Worm (Caenorhabditis elegans): ENCODE measurements around the gene Y39B6A.13.
A peak's percentile ranks its signal among the peaks of the same experiment; 100 is the strongest.

The Y39B6A.13 gene

ce11 chrV:19127225-19127624 is 8.0 kb upstream of the Y39B6A.13 start, which contains the start of gene dyf-17:
Gene dyf-17 (plus strand): TSS chrV:19127525.
- no peak for TF ChIP-seq unc-30 (tag; optimal IDR thresholded peaks at IDR 0.05)
- no peak for TF ChIP-seq C34B4.2 (tag; optimal IDR thresholded peaks at IDR 0.05)
- TF ChIP-seq Y116A8C.19 (tag; optimal IDR thresholded peaks at IDR 0.05; ENCODE audit: borderline replicate concordance), result no peak
- no peak for TF ChIP-seq nhr-20 (tag; optimal IDR thresholded peaks at IDR 0.05)
- no peak for TF ChIP-seq hlh-4 (tag; optimal IDR thresholded peaks at IDR 0.05)
- no peak for TF ChIP-seq nhr-71 (tag; optimal IDR thresholded peaks at IDR 0.05)
- TF ChIP-seq ceh-63 (GFP tag; optimal IDR thresholded peaks at IDR 0.05), result no peak
- no peak for TF ChIP-seq pag-3 (tag; optimal IDR thresholded peaks at IDR 0.05; ENCODE audit: borderline replicate concordance, insufficient read depth)
- TF ChIP-seq mep-1 (tag; optimal IDR thresholded peaks at IDR 0.05), result no peak
- TF ChIP-seq zip-4 (GFP tag; optimal IDR thresholded peaks at IDR 0.05), result no peak
- TF ChIP-seq ztf-4 (tag; optimal IDR thresholded peaks at IDR 0.05), result no peak
- no peak for TF ChIP-seq snpc-4 (tag; optimal IDR thresholded peaks at IDR 0.05)
- TF ChIP-seq ceh-82 (tag; optimal IDR thresholded peaks at IDR 0.05), result no peak
- TF ChIP-seq efl-1 (optimal IDR thresholded peaks at IDR 0.05), result no peak
- no peak for TF ChIP-seq efl-1 (GFP tag; optimal IDR thresholded peaks at IDR 0.05 in 1 of 2)
- no peak for TF ChIP-seq pqm-1 (tag; optimal IDR thresholded peaks at IDR 0.05)
- no peak for TF ChIP-seq swsn-7 (tag; optimal IDR thresholded peaks at IDR 0.05)
- TF ChIP-seq C16A3.4 (tag; optimal IDR thresholded peaks at IDR 0.05), result no peak
- TF ChIP-seq ces-1 (GFP tag; optimal IDR thresholded peaks at IDR 0.05), result no peak
- no peak for TF ChIP-seq nhr-84 (tag; optimal IDR thresholded peaks at IDR 0.05)
- no peak for TF ChIP-seq F16B12.6 (tag; optimal IDR thresholded peaks at IDR 0.05)

- peak; percentile 66 for TF ChIP-seq irx-1 (tag; optimal IDR thresholded peaks at IDR 0.05)
- TF ChIP-seq grh-1 (GFP tag; IDR thresholded peaks at IDR 0.05), result peak; percentile 63
- TF ChIP-seq C04F5.9 (tag; optimal IDR thresholded peaks at IDR 0.05), result no peak
- TF ChIP-seq sptf-1 (tag; optimal IDR thresholded peaks at IDR 0.05), result no peak
- peak; percentile 92 for TF ChIP-seq nhr-19 (GFP tag; conservative IDR thresholded peaks at IDR 0.05)
- TF ChIP-seq aly-2 (tag; optimal IDR thresholded peaks at IDR 0.05), result no peak
- TF ChIP-seq egl-13 (tag; optimal IDR thresholded peaks at IDR 0.05), result peak; percentile 29
- TF ChIP-seq lir-3 (tag; optimal IDR thresholded peaks at IDR 0.05; ENCODE audit: poor library complexity), result no peak
- no peak for TF ChIP-seq lin-15B (tag; optimal IDR thresholded peaks at IDR 0.05)
- no peak for TF ChIP-seq zag-1 (tag; optimal IDR thresholded peaks at IDR 0.05)
- TF ChIP-seq nhr-90 (tag; optimal IDR thresholded peaks at IDR 0.05; ENCODE audit: poor library complexity), result peak; percentile 70
- TF ChIP-seq aha-1 (tag; optimal IDR thresholded peaks at IDR 0.05), result no peak
- peak; percentile 42 for TF ChIP-seq dsc-1 (tag; optimal IDR thresholded peaks at IDR 0.05)
- peak; percentile 32 to 44 (median 33) for TF ChIP-seq ceh-82 (tag; optimal IDR thresholded peaks at IDR 0.05)
- TF ChIP-seq pag-3 (tag; optimal IDR thresholded peaks at IDR 0.05; ENCODE audit: borderline replicate concordance, insufficient read depth), result no peak
- TF ChIP-seq zip-4 (GFP tag; optimal IDR thresholded peaks at IDR 0.05), result peak; percentile 60
- TF ChIP-seq unc-62 (GFP tag; optimal IDR thresholded peaks at IDR 0.05), result no peak
- TF ChIP-seq C34B4.2 (tag; optimal IDR thresholded peaks at IDR 0.05), result no peak
- no peak for TF ChIP-seq unc-130 (tag; optimal IDR thresholded peaks at IDR 0.05)
- TF ChIP-seq unc-86 (tag; optimal IDR thresholded peaks at IDR 0.05), result peak; percentile 54
- TF ChIP-seq xbp-1 (tag; optimal IDR thresholded peaks at IDR 0.05), result peak; percentile 26
- no peak for TF ChIP-seq skn-1 (tag; optimal IDR thresholded peaks at IDR 0.05)
- TF ChIP-seq nhr-76 (tag; optimal IDR thresholded peaks at IDR 0.05), result no peak
- peak in 1 of 2 experiments; percentile 53 for TF ChIP-seq mdl-1 (tag; optimal IDR thresholded peaks at IDR 0.05)
- TF ChIP-seq hlh-4 (tag; optimal IDR thresholded peaks at IDR 0.05), result no peak
- TF ChIP-seq sup-37 (GFP tag; optimal IDR thresholded peaks at IDR 0.05), result peak; percentile 21
- no peak for TF ChIP-seq ztf-4 (tag; optimal IDR thresholded peaks at IDR 0.05)
- TF ChIP-seq hpl-2 (GFP tag; optimal IDR thresholded peaks at IDR 0.05), result no peak
- no peak for TF ChIP-seq ceh-90 (tag; optimal IDR thresholded peaks at IDR 0.05)
- TF ChIP-seq nhr-85 (tag), result peak; percentile 83
- peak; percentile 65 for TF ChIP-seq pax-3 (tag; optimal IDR thresholded peaks at IDR 0.05)
- no peak for TF ChIP-seq egl-27 (tag; optimal IDR thresholded peaks at IDR 0.05)
- TF ChIP-seq pqm-1 (tag; optimal IDR thresholded peaks at IDR 0.05), result no peak
- peak; percentile 50 for TF ChIP-seq mep-1 (tag; optimal IDR thresholded peaks at IDR 0.05)
- TF ChIP-seq ceh-8 (GFP tag; optimal IDR thresholded peaks at IDR 0.05), result peak; percentile 80
- no peak for TF ChIP-seq ets-5 (GFP tag; IDR thresholded peaks at IDR 0.05)
- peak; percentile 61 for TF ChIP-seq C16A3.4 (tag; optimal IDR thresholded peaks at IDR 0.05)
- peak; percentile 46 for TF ChIP-seq snpc-4 (tag; optimal IDR thresholded peaks at IDR 0.05)
- no peak for TF ChIP-seq Y116A8C.19 (tag; optimal IDR thresholded peaks at IDR 0.05; ENCODE audit: borderline replicate concordance)
- TF ChIP-seq nhr-237 (tag; optimal IDR thresholded peaks at IDR 0.05), result no peak
- TF ChIP-seq nhr-47 (tag; optimal IDR thresholded peaks at IDR 0.05), result peak; percentile 83
Measured at ce11 chrV:19125812-19126211, 6.6 kb upstream of the Y39B6A.13 start.

All from whole organism, L1 larva.